Fruit fly (Drosophila melanogaster) whole organism, adult: ENCODE data around the gene CG9154.

Experiments
- CG1620 ChIP-seq: fragments of 200-800 bp; sonication (Bioruptor generic); optimal IDR thresholded peaks from 2 replicates; lab custom pipeline; 2016; ENCODE audit warnings: missing biosample characterization, missing genetic modification characterization
- CG7101 ChIP-seq: fragments of 200-800 bp; sonication (Bioruptor generic); optimal IDR thresholded peaks from 2 replicates; lab custom pipeline; 2018; ENCODE audit warnings: missing biosample characterization, mild to moderate bottlenecking, missing genetic modification characterization, moderate library complexity
- Crg-1 ChIP-seq: fragments of 200-800 bp; sonication (Bioruptor generic); optimal IDR thresholded peaks from 2 replicates; lab custom pipeline; 2016; ENCODE audit warnings: missing biosample characterization, missing genetic modification characterization
- Hr96 ChIP-seq: fragments of 200-800 bp; sonication (Bioruptor generic); optimal IDR thresholded peaks from 2 replicates; lab custom pipeline; 2016; ENCODE audit warnings: missing biosample characterization, missing genetic modification characterization
- cic ChIP-seq: fragments of 200-800 bp; sonication (Bioruptor generic); optimal IDR thresholded peaks from 2 replicates; lab custom pipeline; 2017; ENCODE audit warnings: missing biosample characterization, mild to moderate bottlenecking, missing genetic modification characterization, moderate library complexity
- kay ChIP-seq: fragments of 200-800 bp; sonication (Bioruptor generic); peaks from one replicate; lab custom pipeline; 2016; ENCODE audit warnings: missing biosample characterization, missing genetic modification characterization, borderline replicate concordance
- ovo ChIP-seq: fragments of 200-800 bp; sonication (Bioruptor generic); optimal IDR thresholded peaks from 2 replicates; lab custom pipeline; 2016; ENCODE audit warnings: missing biosample characterization, missing genetic modification characterization

dm6 chr2L:6098479-6099269 lies 28.2 kb upstream of the CG9154 start, which contains the start of gene CG9175:
- TF ChIP-seq ovo (peak; percentile 29), CG7101 (tag; lab: Kevin White, UChicago) (peak; percentile 10), cic (GFP tag; lab: Kevin White, UChicago) (peak; percentile 73), Crg-1 (GFP tag; lab: Kevin White, UChicago) (no peak), CG1620 (GFP tag; lab: Kevin White, UChicago) (peak; percentile 52), kay (GFP tag; lab: Kevin White, UChicago) (no peak), Hr96 (no peak)
